Fruit fly (Drosophila melanogaster): ENCODE results near the gene iPLA2-VIA.

Gene iPLA2-VIA

DNA sequence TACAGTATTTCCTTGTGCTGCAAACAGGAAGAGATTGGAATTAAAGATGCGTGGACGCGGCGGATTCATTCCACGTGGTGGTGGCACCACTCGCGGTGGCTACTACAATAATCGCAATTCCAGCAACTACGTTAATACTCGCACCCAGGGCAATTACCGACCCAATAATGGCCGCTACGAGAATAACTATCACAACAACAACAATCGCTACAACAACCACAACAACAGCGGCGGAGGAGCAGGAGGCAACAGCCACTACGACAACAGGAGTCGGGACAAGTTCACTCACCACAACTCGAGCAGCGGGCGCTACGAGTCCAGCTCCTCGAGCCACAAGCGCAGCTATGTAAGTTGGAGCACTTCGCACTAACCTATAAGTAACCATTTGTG, 899 bp upstream of the iPLA2-VIA start:
- TF ChIP-seq gfzf (GFP tag; optimal IDR thresholded peaks at IDR 0.05) (no peak), Hey (tag; optimal IDR thresholded peaks at IDR 0.05) (no peak), CG18262 (tag; optimal IDR thresholded peaks at IDR 0.05) (no peak), CG4360 (GFP tag; IDR thresholded peaks at IDR 0.05) (peak; percentile 91)

DNA sequence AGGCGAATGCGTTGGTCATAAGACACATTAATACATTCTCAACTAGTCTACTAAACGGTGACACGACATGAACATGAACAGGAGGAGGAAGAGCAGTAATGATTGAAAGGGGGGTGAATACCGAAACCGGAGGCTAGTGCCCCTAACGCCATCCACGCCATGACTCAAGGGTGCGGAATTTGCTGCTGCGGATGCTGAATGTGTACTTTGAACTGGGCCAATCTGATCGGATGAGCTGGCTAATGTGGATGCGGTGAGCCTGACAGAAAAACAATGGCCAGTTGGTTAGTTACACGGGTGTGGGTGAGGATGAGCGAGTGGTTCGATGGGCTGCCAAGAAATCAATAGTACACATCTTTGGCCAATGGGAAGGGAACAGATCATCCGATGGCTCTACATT, 493 bp downstream of the iPLA2-VIA start:
- no peak for TF ChIP-seq Fer1 (GFP tag; optimal IDR thresholded peaks at IDR 0.05)
- TF ChIP-seq Lim3 (GFP tag; IDR thresholded peaks at IDR 0.05): no peak
- TF ChIP-seq nom (GFP tag; optimal IDR thresholded peaks at IDR 0.05): peak; percentile 76

DNA sequence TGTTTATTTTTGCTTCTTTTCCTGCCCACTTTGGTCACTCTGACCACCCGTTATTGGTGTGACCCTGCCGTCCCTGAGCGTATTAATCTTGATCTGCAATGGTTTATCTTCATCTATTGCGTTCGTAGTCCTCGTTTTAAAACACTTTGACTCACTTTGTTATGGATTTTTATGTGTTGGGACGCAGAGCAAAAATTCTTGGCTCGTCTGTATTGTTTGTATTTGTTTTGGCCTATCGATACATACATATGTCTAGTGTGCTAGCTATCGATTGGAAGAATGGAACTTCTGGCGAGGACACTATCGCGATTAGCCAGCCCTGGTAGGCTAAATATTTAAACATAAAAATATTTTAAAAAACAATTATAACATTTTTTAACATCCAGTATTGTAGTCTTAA, 4.5 kb downstream of the iPLA2-VIA start, which contains the start of gene CG10809:
Gene CG10809 (minus strand): TSS at position 266 of the 400 bp plus-strand sequence.
- TF ChIP-seq CG15696 (tag; optimal IDR thresholded peaks at IDR 0.05) (peak; percentile 42), sob (GFP tag; IDR thresholded peaks at IDR 0.05) (peak; percentile 39; the same call in 1 of the 2 replicates), grau (tag; optimal IDR thresholded peaks at IDR 0.05) (peak; percentile 43), klu (GFP tag; IDR thresholded peaks at IDR 0.05) (no peak), CG2678 (tag; optimal IDR thresholded peaks at IDR 0.05) (no peak), CG1792 (GFP tag; optimal IDR thresholded peaks at IDR 0.05) (peak; percentile 20), Pdp1 (GFP tag; optimal IDR thresholded peaks at IDR 0.05) (peak in 1 of 2 experiments; percentile 33), Myb (GFP tag; optimal IDR thresholded peaks at IDR 0.05) (peak; percentile 49), CG7987 (GFP tag; optimal IDR thresholded peaks at IDR 0.05) (peak; percentile 48), Rfx (GFP tag; IDR thresholded peaks at IDR 0.05) (peak; percentile 72), gro (GFP tag; optimal IDR thresholded peaks at IDR 0.05) (peak; percentile 38), CoRest (tag; optimal IDR thresholded peaks at IDR 0.05) (peak; percentile 48), hb (GFP tag; IDR thresholded peaks at IDR 0.05; ENCODE audit: partially characterized antibody) (peak; percentile 81), CG9817 (tag; optimal IDR thresholded peaks at IDR 0.05) (no peak), sens (GFP tag) (peak; percentile 67), CG11560 (tag; IDR thresholded peaks at IDR 0.05) (no peak; the same call in 2 of the 3 replicates), CG5245 (GFP tag; optimal IDR thresholded peaks at IDR 0.05) (no peak), CG4404 (GFP tag; IDR thresholded peaks at IDR 0.05) (no peak), HmgD (GFP tag; optimal IDR thresholded peaks at IDR 0.05) (peak; percentile 25), CG31388 (GFP tag; optimal IDR thresholded peaks at IDR 0.05) (no peak), CG32767 (GFP tag; IDR thresholded peaks at IDR 0.05) (peak; percentile 73), Dbx (GFP tag; IDR thresholded peaks at IDR 0.05) (peak; percentile 28; the same call in 1 of the 3 replicates), Mrtf (GFP tag; IDR thresholded peaks at IDR 0.05) (no peak), zen (tag; optimal IDR thresholded peaks at IDR 0.05) (peak; percentile 49), Bgb (GFP tag; IDR thresholded peaks at IDR 0.05; ENCODE audit: partially characterized antibody) (peak; percentile 93), Elba2 (GFP tag; optimal IDR thresholded peaks at IDR 0.05) (peak; percentile 49), Trl (optimal IDR thresholded peaks at IDR 0.05) (no peak), Trl (GFP tag; optimal IDR thresholded peaks at IDR 0.05) (peak; percentile 22), lov (optimal IDR thresholded peaks at IDR 0.05) (no peak), lov (GFP tag; IDR thresholded peaks at IDR 0.05) (no peak), unc-4 (GFP tag; IDR thresholded peaks at IDR 0.05; ENCODE audit: partially characterized antibody) (peak; percentile 91), C15 (GFP tag; IDR thresholded peaks at IDR 0.05) (no peak), sug (tag; optimal IDR thresholded peaks at IDR 0.05) (peak; percentile 46), al (GFP tag; IDR thresholded peaks at IDR 0.05) (peak; percentile 49), lilli (GFP tag; optimal IDR thresholded peaks at IDR 0.05) (peak; percentile 45), Xbp1 (GFP tag; optimal IDR thresholded peaks at IDR 0.05) (peak; percentile 39), Sry-δ (GFP tag; optimal IDR thresholded peaks at IDR 0.05) (peak; percentile 91), inv (GFP tag; IDR thresholded peaks at IDR 0.05; ENCODE audit: partially characterized antibody) (peak; percentile 91), Aef1 (GFP tag; IDR thresholded peaks at IDR 0.05) (peak; percentile 40; the same call in 2 of the 3 replicates), CG16813 (GFP tag; IDR thresholded peaks at IDR 0.05; ENCODE audit: partially characterized antibody) (peak; percentile 95), CG17361 (GFP tag; IDR thresholded peaks at IDR 0.05) (peak; percentile 56; the same call in 2 of the 3 replicates), fd64A (GFP tag; optimal IDR thresholded peaks at IDR 0.05) (no peak)

Measured in whole organism, embryonic.